Worm (Caenorhabditis elegans) whole organism, young adult: ENCODE results near the gene C55A6.1.

Experiments used
- F10E7.11 ChIP-seq: sonication (generic microtip); optimal IDR thresholded peaks from 2 replicates; lab custom pipeline; 2017; ENCODE audit warnings: mild to moderate bottlenecking, missing genetic modification characterization, moderate library complexity, missing compliant biosample characterization
- K12H6.12 ChIP-seq: fragments of 200-800 bp; sonication (Bioruptor generic); optimal IDR thresholded peaks from 2 replicates; lab custom pipeline; 2018; ENCODE audit warnings: mild to moderate bottlenecking, missing genetic modification characterization, missing compliant biosample characterization
- T26A5.8 ChIP-seq: sonication (generic microtip); optimal IDR thresholded peaks from 2 replicates; lab custom pipeline; 2016; ENCODE audit warnings: missing genetic modification characterization, missing compliant biosample characterization
- attf-3 ChIP-seq: fragments of 200-800 bp; sonication (Bioruptor generic); conservative IDR thresholded peaks from 2 replicates; pipeline ENCODE4 v1.3.6; 2022; ENCODE audit warnings: missing genetic modification reagents, missing genetic modification characterization, missing compliant biosample characterization
- cebp-1 ChIP-seq, 2 experiments: fragments of 200-800 bp in 1 of 2; sonication (Bioruptor generic) in 1 of 2; sonication (generic microtip) in 1 of 2; IDR thresholded peaks in 1 of 2; optimal IDR thresholded peaks in 1 of 2; 2 replicates each; pipeline versions ENCODE4 v1.3.6 to Lab custom; 2017 to 2022; ENCODE audit warnings: missing compliant biosample characterization in 2 of 2, missing genetic modification characterization in 2 of 2, mild to moderate bottlenecking in 1 of 2, missing genetic modification reagents in 1 of 2, moderate library complexity in 1 of 2
- ceh-58 ChIP-seq: fragments of 200-800 bp; sonication (Bioruptor generic); IDR thresholded peaks from 2 replicates; pipeline ENCODE4 v1.3.6; 2022; ENCODE audit warnings: missing genetic modification characterization, missing compliant biosample characterization
- ceh-91 ChIP-seq: fragments of 200-800 bp; sonication (Bioruptor generic); IDR thresholded peaks from 2 replicates; pipeline ENCODE4 v1.3.6; 2022; ENCODE audit warnings: missing genetic modification reagents, missing genetic modification characterization, missing compliant biosample characterization
- dpff-1 ChIP-seq: sonication (generic microtip); optimal IDR thresholded peaks from 2 replicates; lab custom pipeline; 2017; ENCODE audit warnings: mild to moderate bottlenecking, missing genetic modification characterization, missing compliant biosample characterization
- ets-4 ChIP-seq: fragments of 200-800 bp; sonication (Bioruptor generic); optimal IDR thresholded peaks from 2 replicates; lab custom pipeline; 2018; ENCODE audit warnings: mild to moderate bottlenecking, missing genetic modification characterization, missing compliant biosample characterization
- gei-17 ChIP-seq: fragments of 200-800 bp; sonication (Bioruptor generic); optimal IDR thresholded peaks from 2 replicates; lab custom pipeline; 2018; ENCODE audit warnings: mild to moderate bottlenecking, missing genetic modification characterization, missing compliant biosample characterization
- hmg-1.2 ChIP-seq: fragments of 200-800 bp; sonication (Bioruptor generic); IDR thresholded peaks from 2 replicates; pipeline ENCODE4 v1.3.6; 2022; ENCODE audit warnings: missing genetic modification reagents, missing genetic modification characterization, missing compliant biosample characterization
- let-607 ChIP-seq, 2 experiments: fragments of 200-800 bp in 1 of 2; sonication (Bioruptor generic) in 1 of 2; sonication (generic microtip) in 1 of 2; optimal IDR thresholded peaks; 2 replicates each; lab custom pipeline; 2016 to 2018; ENCODE audit warnings: mild to moderate bottlenecking in 2 of 2, missing compliant biosample characterization in 2 of 2, missing genetic modification characterization in 2 of 2, moderate library complexity in 2 of 2, missing genotype in 1 of 2
- lin-26 ChIP-seq: fragments of 200-800 bp; sonication (Bioruptor generic); IDR thresholded peaks from 2 replicates; pipeline ENCODE4 v1.3.6; 2022; ENCODE audit warnings: missing genetic modification reagents, missing genetic modification characterization, missing compliant biosample characterization
- lin-35 ChIP-seq, 3 experiments: fragments of 150-350 bp in 2 of 3; sonication (generic microtip) in 1 of 3; optimal IDR thresholded peaks; 2 replicates each; lab custom pipeline; 2014 to 2018; ENCODE audit warnings: missing biosample characterization in 3 of 3, missing genetic modification characterization in 3 of 3, missing genetic modification reagents in 3 of 3
- lsl-1 ChIP-seq: fragments of 200-800 bp; sonication (Bioruptor generic); optimal IDR thresholded peaks from 2 replicates; lab custom pipeline; 2018; ENCODE audit warnings: mild to moderate bottlenecking, missing genetic modification characterization, moderate library complexity, missing compliant biosample characterization
- mes-4 ChIP-seq: sonication (generic microtip); optimal IDR thresholded peaks from 2 replicates; lab custom pipeline; 2016; ENCODE audit warnings: missing genotype, missing genetic modification characterization, missing compliant biosample characterization
- nfya-1 ChIP-seq: sonication (generic microtip); optimal IDR thresholded peaks from 2 replicates; lab custom pipeline; 2017; ENCODE audit warnings: antibody characterized with exemption, missing compliant biosample characterization, missing genetic modification characterization, borderline replicate concordance; ENCODE audit not compliant: insufficient read depth
- nhr-27 ChIP-seq: fragments of 200-800 bp; sonication (Bioruptor generic); optimal IDR thresholded peaks from 2 replicates; lab custom pipeline; 2018; ENCODE audit warnings: mild to moderate bottlenecking, missing genetic modification characterization, moderate library complexity, missing compliant biosample characterization
- nhr-80 ChIP-seq: sonication (generic microtip); optimal IDR thresholded peaks from 2 replicates; lab custom pipeline; 2016; ENCODE audit warnings: missing genetic modification characterization, missing compliant biosample characterization
- repo-1 ChIP-seq: sonication (generic microtip); optimal IDR thresholded peaks from 2 replicates; lab custom pipeline; 2017; ENCODE audit warnings: mild to moderate bottlenecking, missing genetic modification characterization, missing compliant biosample characterization
- sdz-38 ChIP-seq: sonication (generic microtip); optimal IDR thresholded peaks from 2 replicates; lab custom pipeline; 2016; ENCODE audit warnings: missing genotype, missing genetic modification characterization, missing compliant biosample characterization
- snpc-1.3 ChIP-seq: sonication (generic microtip); optimal IDR thresholded peaks from 2 replicates; lab custom pipeline; 2017; ENCODE audit warnings: missing genetic modification characterization, mild to moderate bottlenecking, missing compliant biosample characterization, antibody characterized with exemption, moderate library complexity, missing genotype, missing genetic modification reagents; ENCODE audit not compliant: insufficient read depth
- tbp1 ChIP-seq: fragments of 200-800 bp; sonication (Bioruptor generic); optimal IDR thresholded peaks from 2 replicates; lab custom pipeline; 2018; ENCODE audit warnings: mild to moderate bottlenecking, missing genetic modification characterization, missing compliant biosample characterization
- tbx-9 ChIP-seq: sonication (generic microtip); optimal IDR thresholded peaks from 2 replicates; lab custom pipeline; 2016; ENCODE audit warnings: borderline replicate concordance, missing genetic modification characterization, inconsistent platforms, missing compliant biosample characterization
- unc-62 ChIP-seq: fragments of 150-350 bp; optimal IDR thresholded peaks from 2 replicates; lab custom pipeline; 2014; ENCODE audit warnings: missing biosample characterization, missing genetic modification reagents, missing genetic modification characterization
- zim-3 ChIP-seq: sonication (generic microtip); optimal IDR thresholded peaks from 2 replicates; lab custom pipeline; 2017; ENCODE audit warnings: mild to moderate bottlenecking, missing genetic modification characterization, moderate library complexity, missing compliant biosample characterization

C55A6.1 gene

DNA sequence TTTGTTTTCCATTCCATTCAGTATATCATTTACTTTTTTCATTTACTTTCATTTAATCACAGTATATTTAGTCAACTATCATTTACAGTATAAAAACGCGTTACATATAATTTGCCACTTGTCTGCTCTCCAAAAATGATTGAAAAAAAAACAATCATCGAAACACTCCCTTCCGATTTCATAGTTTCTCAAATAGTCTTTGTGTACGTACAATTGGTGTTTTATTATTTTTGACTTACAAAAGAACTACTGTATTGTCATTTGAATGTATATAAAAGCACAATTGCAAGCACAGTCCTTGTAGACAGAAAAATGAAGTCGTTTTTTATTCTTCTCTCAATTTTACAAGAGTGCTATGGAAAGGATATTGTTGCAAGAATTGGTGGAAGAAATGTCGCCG lies 30.4 kb downstream of the C55A6.1 start, which contains the start of gene nas-22 (continued):
- TF ChIP-seq nfya-1 (tag; lab: Kevin White, UChicago): no peak
- TF ChIP-seq lsl-1 (GFP tag; lab: Kevin White, UChicago): no peak

DNA sequence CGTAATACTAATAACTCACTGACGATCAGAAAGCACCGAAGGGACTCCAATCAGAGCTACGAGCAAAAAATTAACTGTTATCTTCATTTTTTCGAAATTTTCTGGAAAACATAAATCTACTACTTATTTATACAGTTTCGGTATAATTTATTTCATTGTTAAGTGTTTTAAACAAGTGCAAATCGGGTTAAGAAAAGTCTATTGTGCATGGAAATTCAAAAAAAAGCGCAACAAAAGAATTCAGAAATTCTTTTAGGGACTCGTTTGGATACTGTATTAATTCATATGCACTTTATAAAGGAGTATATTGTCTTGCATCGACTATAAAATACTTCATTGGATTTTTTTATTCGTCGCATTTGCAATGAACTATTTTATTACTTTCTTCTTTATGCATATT lies 32.6 kb downstream of the C55A6.1 start, which contains the start of the genes nas-20 and nas-21:
Gene nas-20 (minus strand): TSS at position 101 of the 400 bp plus-strand sequence.
Gene nas-21 (plus strand): TSS at position 356 of the 400 bp plus-strand sequence.
- no peak for TF ChIP-seq T26A5.8 (tag; lab: Kevin White, UChicago)
- no peak for TF ChIP-seq nfya-1 (tag; lab: Kevin White, UChicago)
- TF ChIP-seq repo-1 (tag; lab: Kevin White, UChicago): no peak

DNA sequence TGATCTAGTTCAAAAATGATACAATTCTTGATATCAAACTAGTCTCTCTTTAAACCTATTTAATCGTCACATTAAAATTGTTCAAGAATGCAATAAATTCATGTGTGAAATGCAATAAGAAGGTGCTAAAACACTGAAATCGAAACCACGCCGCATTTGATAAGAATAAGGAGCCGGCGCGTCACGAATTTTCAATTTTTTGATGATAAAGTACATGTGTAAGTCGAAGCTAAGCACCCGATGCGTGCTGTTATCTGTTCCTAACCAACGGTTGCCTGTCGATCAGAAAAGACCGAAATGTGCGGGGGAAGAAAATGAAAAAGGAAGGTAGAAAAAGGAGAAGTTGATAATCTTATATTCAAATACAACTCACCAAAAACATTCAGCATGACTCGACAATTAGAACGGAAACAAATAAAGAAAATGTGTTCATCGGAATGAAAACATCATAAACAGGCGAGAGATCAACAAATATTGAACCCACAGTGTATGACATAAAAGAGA lies 34.5 kb downstream of the C55A6.1 start, which contains the start of gene aat-6:
Gene aat-6 (minus strand): TSS at position 454 of the 504 bp plus-strand sequence.
- TF ChIP-seq attf-3 (GFP tag; lab: Robert Waterston, UW): no peak
- TF ChIP-seq let-607 (tag; optimal IDR thresholded peaks at IDR 0.05; lab: Kevin White, UChicago): peak in 1 of 2 experiments; percentile 23
- no peak for TF ChIP-seq gei-17 (GFP tag; lab: Kevin White, UChicago)
- peak; percentile 38 for TF ChIP-seq ets-4 (GFP tag; lab: Kevin White, UChicago)
- TF ChIP-seq nhr-80: peak; percentile 92

DNA sequence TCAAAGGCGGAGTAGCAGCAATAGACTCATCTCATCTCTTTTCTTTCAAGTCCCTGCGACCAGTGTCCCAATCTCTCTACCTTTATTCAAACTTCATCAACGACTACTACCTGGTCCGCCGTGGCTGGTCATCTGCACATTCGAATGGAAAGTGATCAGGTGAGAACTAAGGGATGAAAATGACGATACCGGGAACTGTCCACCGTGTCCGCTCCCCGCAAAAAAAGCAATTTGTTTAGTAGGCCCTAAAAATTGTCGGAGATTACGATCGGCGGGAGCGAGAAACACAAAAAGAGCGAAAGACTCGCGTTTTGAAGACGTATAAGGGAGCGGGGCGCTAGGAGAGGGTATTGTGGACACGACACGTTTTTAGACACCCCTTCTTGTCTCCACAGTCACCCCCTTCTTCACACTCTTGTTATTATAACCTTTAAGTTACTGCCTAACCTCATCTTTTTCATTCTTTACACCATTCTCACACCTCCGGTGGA lies 41.8 kb downstream of the C55A6.1 start, which contains the start of gene zipt-16:
Gene zipt-16 (plus strand): TSS at position 51 of the 491 bp plus-strand sequence.
- TF ChIP-seq dpff-1 (no peak), ceh-91 (GFP tag; lab: Robert Waterston, UW) (no peak), cebp-1 (GFP tag; IDR thresholded peaks at IDR 0.05; lab: Robert Waterston, UW) (no peak), cebp-1 (tag; optimal IDR thresholded peaks at IDR 0.05; lab: Kevin White, UChicago) (no peak), snpc-1.3 (no peak), tbx-9 (no peak), K12H6.12 (tag; lab: Kevin White, UChicago) (no peak), tbp1 (GFP tag; lab: Kevin White, UChicago) (no peak), unc-62 (GFP tag; lab: Kevin White, UChicago) (no peak), lsl-1 (GFP tag; lab: Kevin White, UChicago) (no peak)

DNA sequence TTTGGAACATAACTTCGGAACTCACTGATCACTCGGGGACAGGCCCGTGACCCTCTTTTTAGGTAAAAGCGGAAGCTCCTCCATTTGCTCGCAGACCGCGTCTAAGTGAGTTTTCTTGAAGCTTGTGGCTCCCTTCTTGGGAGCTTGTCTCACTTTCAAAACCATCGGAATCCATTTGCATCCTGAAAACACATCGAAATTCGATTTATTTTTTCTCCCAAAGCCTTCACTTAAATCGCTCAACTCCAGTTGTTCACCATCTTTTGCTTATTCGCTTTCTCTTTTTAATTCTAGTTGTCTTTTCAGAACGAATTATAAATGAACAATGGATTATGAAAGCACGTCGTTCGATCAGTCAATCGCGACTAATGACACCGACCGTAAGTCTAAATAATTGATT lies 45.5 kb downstream of the C55A6.1 start, which contains the start of gene T11F9.1:
Gene T11F9.1 (plus strand): TSS at position 301 of the 400 bp plus-strand sequence.
- TF ChIP-seq hmg-1.2 (GFP tag; lab: Robert Waterston, UW): no peak
- no peak for TF ChIP-seq T26A5.8 (tag; lab: Kevin White, UChicago)
- TF ChIP-seq nhr-27 (tag; lab: Kevin White, UChicago): no peak
- TF ChIP-seq lin-26 (GFP tag; lab: Robert Waterston, UW): no peak
- TF ChIP-seq lin-35 (GFP tag; optimal IDR thresholded peaks at IDR 0.05; lab: Kevin White, UChicago): no peak
- TF ChIP-seq snpc-1.3: no peak
- no peak for TF ChIP-seq mes-4 (tag; lab: Kevin White, UChicago)
- TF ChIP-seq ceh-58: no peak
- TF ChIP-seq zim-3 (tag; lab: Kevin White, UChicago): no peak
- no peak for TF ChIP-seq nhr-80
- no peak for TF ChIP-seq F10E7.11
- no peak for TF ChIP-seq attf-3 (GFP tag; lab: Robert Waterston, UW)

DNA sequence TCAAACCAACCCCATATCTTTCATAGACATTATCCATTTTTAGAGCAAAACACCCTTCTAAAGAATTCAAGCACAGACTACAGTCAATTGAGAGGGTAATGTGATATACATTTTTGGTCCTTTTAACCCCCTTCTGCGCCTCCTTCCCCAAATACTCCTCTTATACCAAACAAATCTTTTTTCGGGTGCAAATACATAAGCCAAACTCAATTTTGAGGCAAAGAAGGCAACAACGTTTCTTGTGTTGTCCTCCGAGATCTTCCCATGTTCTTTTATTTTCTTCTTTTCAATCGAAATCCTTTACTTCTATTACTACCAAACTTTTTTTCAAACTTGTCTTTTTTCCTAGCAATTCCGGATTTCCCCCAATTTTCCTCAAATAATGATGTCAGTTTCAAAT lies 49.9 kb downstream of the C55A6.1 start:
- TF ChIP-seq sdz-38 (tag; lab: Kevin White, UChicago): no peak
